Fruit fly (Drosophila melanogaster) whole organism, embryonic: ENCODE data around the gene Hip1.

ENCODE experiments used
- CG15479 ChIP-seq: fragments of 200-800 bp; sonication (Bioruptor generic); optimal IDR thresholded peaks from 3 replicates; lab custom pipeline; 2019; ENCODE audit warnings: missing biosample characterization, mild to moderate bottlenecking, missing genetic modification characterization, moderate library complexity
- CG8765 ChIP-seq: fragments of 200-800 bp; sonication (Bioruptor generic); IDR thresholded peaks from 2 replicates; pipeline ENCODE4 v1.3.6; 2022; ENCODE audit warnings: missing biosample characterization, missing genetic modification characterization
- Hey ChIP-seq: fragments of 200-800 bp; sonication (Bioruptor generic); optimal IDR thresholded peaks from 3 replicates; lab custom pipeline; 2018; ENCODE audit warnings: missing biosample characterization, mild to moderate bottlenecking, missing genetic modification characterization
- insv ChIP-seq, 2 experiments: fragments of 200-800 bp; sonication (Bioruptor generic); optimal IDR thresholded peaks; 3 replicates each; lab custom pipeline; 2016 to 2018; ENCODE audit warnings: missing biosample characterization in 2 of 2, missing genetic modification characterization in 2 of 2
- scrt ChIP-seq: fragments of 200-800 bp; sonication (Bioruptor generic); optimal IDR thresholded peaks from 2 replicates; lab custom pipeline; 2018; ENCODE audit warnings: missing biosample characterization, mild to moderate bottlenecking, missing genetic modification characterization, moderate library complexity
- seq ChIP-seq: fragments of 200-800 bp; sonication (Bioruptor generic); IDR thresholded peaks from 2 replicates; pipeline ENCODE4 v1.3.6; 2022; ENCODE audit warnings: missing biosample characterization, missing genetic modification characterization
- sima ChIP-seq: fragments of 200-800 bp; sonication (Bioruptor generic); optimal IDR thresholded peaks from 2 replicates; lab custom pipeline; 2016; ENCODE audit warnings: missing biosample characterization, missing genetic modification characterization
- tx ChIP-seq: fragments of 200-800 bp; sonication (Bioruptor generic); optimal IDR thresholded peaks from 2 replicates; lab custom pipeline; 2016; ENCODE audit warnings: missing biosample characterization, missing genetic modification characterization

DNA sequence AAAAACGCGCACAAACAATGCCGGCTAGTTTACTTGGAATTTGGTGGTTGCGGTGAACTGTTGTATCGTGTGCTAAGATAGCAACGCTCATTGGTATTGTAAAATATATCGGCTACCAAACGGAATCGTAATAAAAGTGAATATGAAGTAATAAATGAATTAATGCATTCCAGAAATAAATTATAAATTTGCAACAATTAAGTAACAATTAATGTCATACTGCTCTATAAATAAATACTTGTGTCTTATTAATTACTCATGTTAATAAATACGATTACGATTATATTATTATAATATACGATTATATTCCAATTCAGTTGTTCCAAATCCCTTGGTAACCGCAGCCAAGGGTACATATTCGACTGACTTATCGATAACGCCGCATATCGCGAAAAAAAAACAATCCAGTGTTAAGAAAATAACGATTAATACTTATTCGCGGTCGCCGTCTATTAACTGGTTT lies 38.8 kb downstream of the Hip1 start, which contains the start of the genes SmD1 and Ptp69D:
- no peak for TF ChIP-seq Hey
- no peak for TF ChIP-seq CG15479 (GFP tag; lab: Kevin White, UChicago)
- TF ChIP-seq insv (GFP tag; optimal IDR thresholded peaks at IDR 0.05; lab: Kevin White, UChicago), result no peak
- TF ChIP-seq tx (GFP tag; lab: Kevin White, UChicago), result no peak
- no peak for TF ChIP-seq sima (GFP tag; lab: Kevin White, UChicago)
- no peak for TF ChIP-seq CG8765 (GFP tag; lab: Robert Waterston, UW)
- no peak for TF ChIP-seq scrt
- no peak for TF ChIP-seq seq
